Fruit fly (Drosophila melanogaster) whole organism, embryonic: ENCODE results near the gene Karybeta3.

ENCODE experiments used
- CG10366 ChIP-seq: fragments of 200-800 bp; sonication (Bioruptor generic); IDR thresholded peaks from 2 replicates; pipeline ENCODE4 v1.3.6; 2022; ENCODE audit warnings: missing biosample characterization, missing genetic modification characterization
- CG10431 ChIP-seq: fragments of 200-800 bp; sonication (Bioruptor generic); optimal IDR thresholded peaks from 3 replicates; lab custom pipeline; 2018; ENCODE audit warnings: missing biosample characterization, mild to moderate bottlenecking, missing genetic modification characterization
- CG10979 ChIP-seq: fragments of 200-800 bp; sonication (Bioruptor generic); optimal IDR thresholded peaks from 2 replicates; lab custom pipeline; 2018; ENCODE audit warnings: missing biosample characterization, mild to moderate bottlenecking, missing genetic modification characterization, moderate library complexity
- CG11560 ChIP-seq: fragments of 200-800 bp; sonication (Bioruptor generic); IDR thresholded peaks from 3 replicates; pipeline ENCODE4 v1.3.6; 2022; ENCODE audit warnings: missing biosample characterization, missing genetic modification characterization
- CG13775 ChIP-seq: fragments of 200-800 bp; sonication (Bioruptor generic); optimal IDR thresholded peaks from 3 replicates; lab custom pipeline; 2017; ENCODE audit warnings: missing biosample characterization, mild to moderate bottlenecking, missing genetic modification characterization
- CG14441 ChIP-seq: fragments of 200-800 bp; sonication (Bioruptor generic); IDR thresholded peaks from 2 replicates; pipeline ENCODE4 v1.3.6; 2022; ENCODE audit warnings: missing biosample characterization, missing genetic modification characterization
- CG15479 ChIP-seq: fragments of 200-800 bp; sonication (Bioruptor generic); optimal IDR thresholded peaks from 3 replicates; lab custom pipeline; 2019; ENCODE audit warnings: missing biosample characterization, mild to moderate bottlenecking, missing genetic modification characterization, moderate library complexity
- CG15601 ChIP-seq: fragments of 200-800 bp; sonication (Bioruptor generic); optimal IDR thresholded peaks from 3 replicates; lab custom pipeline; 2019; ENCODE audit warnings: missing biosample characterization, mild to moderate bottlenecking, missing genetic modification characterization, moderate library complexity
- CG17568 ChIP-seq: fragments of 200-800 bp; sonication (Bioruptor generic); optimal IDR thresholded peaks from 2 replicates; lab custom pipeline; 2018; ENCODE audit warnings: missing biosample characterization, mild to moderate bottlenecking, missing genetic modification characterization, moderate library complexity
- CG18262 ChIP-seq: fragments of 200-800 bp; optimal IDR thresholded peaks from 3 replicates; lab custom pipeline; 2019; ENCODE audit warnings: missing biosample characterization, mild to moderate bottlenecking, missing genetic modification characterization, moderate library complexity
- CG2889 ChIP-seq: fragments of 200-800 bp; sonication (Bioruptor generic); IDR thresholded peaks from 3 replicates; pipeline ENCODE4 v1.3.6; 2022; ENCODE audit warnings: missing biosample characterization, missing genetic modification characterization
- CG3407 ChIP-seq: fragments of 200-800 bp; sonication (Bioruptor generic); optimal IDR thresholded peaks from 2 replicates; lab custom pipeline; 2018; ENCODE audit warnings: missing biosample characterization, mild to moderate bottlenecking, missing genetic modification characterization
- CG6689 ChIP-seq: fragments of 200-800 bp; sonication (Bioruptor generic); IDR thresholded peaks from 2 replicates; pipeline ENCODE4 v1.3.6; 2022; ENCODE audit warnings: missing biosample characterization, missing genetic modification characterization
- CG7786 ChIP-seq: fragments of 200-800 bp; sonication (Bioruptor generic); optimal IDR thresholded peaks from 2 replicates; lab custom pipeline; 2016; ENCODE audit warnings: missing biosample characterization, missing genetic modification characterization
- CG8765 ChIP-seq: fragments of 200-800 bp; sonication (Bioruptor generic); IDR thresholded peaks from 2 replicates; pipeline ENCODE4 v1.3.6; 2022; ENCODE audit warnings: missing biosample characterization, missing genetic modification characterization
- CG9215 ChIP-seq: fragments of 200-800 bp; sonication (Bioruptor generic); IDR thresholded peaks from 2 replicates; pipeline ENCODE4 v1.3.6; 2022; ENCODE audit warnings: missing biosample characterization, missing genetic modification characterization
- CTCF ChIP-seq: fragments of 200-800 bp; sonication (Bioruptor generic); optimal IDR thresholded peaks from 2 replicates; lab custom pipeline; 2017; ENCODE audit warnings: missing biosample characterization, mild to moderate bottlenecking, missing genetic modification characterization, moderate library complexity
- Dbx ChIP-seq: fragments of 200-800 bp; sonication (Bioruptor generic); IDR thresholded peaks from 3 replicates; pipeline ENCODE4 v1.3.6; 2022; ENCODE audit warnings: missing biosample characterization, missing genetic modification characterization
- Dp ChIP-seq: fragments of 200-800 bp; sonication (Bioruptor generic); optimal IDR thresholded peaks from 2 replicates; lab custom pipeline; 2018; ENCODE audit warnings: missing biosample characterization, mild to moderate bottlenecking, missing genetic modification characterization, moderate library complexity
- E2f1 ChIP-seq: fragments of 200-800 bp; sonication (Bioruptor generic); IDR thresholded peaks from 2 replicates; pipeline ENCODE4 v1.3.6; 2022; ENCODE audit warnings: missing biosample characterization, missing genetic modification characterization
- Hmr ChIP-seq: fragments of 200-800 bp; sonication (Bioruptor generic); optimal IDR thresholded peaks from 3 replicates; lab custom pipeline; 2017; ENCODE audit warnings: mild to moderate bottlenecking, missing biosample characterization, missing genetic modification reagents, missing genetic modification characterization
- Hr51 ChIP-seq, 2 experiments: fragments of 200-800 bp; sonication (Bioruptor generic); optimal IDR thresholded peaks; 2 replicates in 1 of 2; 3 replicates in 1 of 2; lab custom pipeline; 2016 to 2018; ENCODE audit warnings: missing biosample characterization in 2 of 2, missing genetic modification characterization in 2 of 2, mild to moderate bottlenecking in 1 of 2, moderate library complexity in 1 of 2
- Max ChIP-seq: fragments of 200-800 bp; sonication (Bioruptor generic); optimal IDR thresholded peaks from 2 replicates; lab custom pipeline; 2016; ENCODE audit warnings: missing biosample characterization, mild to moderate bottlenecking, missing genetic modification characterization
- Myb ChIP-seq: fragments of 200-800 bp; sonication (Bioruptor generic); optimal IDR thresholded peaks from 2 replicates; lab custom pipeline; 2016; ENCODE audit warnings: missing biosample characterization, missing genetic modification characterization
- Nf-YC ChIP-seq: fragments of 200-800 bp; optimal IDR thresholded peaks from 3 replicates; lab custom pipeline; 2019; ENCODE audit warnings: missing biosample characterization, mild to moderate bottlenecking, missing genetic modification characterization, moderate library complexity
- Ravus ChIP-seq: fragments of 200-800 bp; sonication (Bioruptor generic); IDR thresholded peaks from 2 replicates; pipeline ENCODE4 v1.3.6; 2022; ENCODE audit warnings: missing biosample characterization, missing genetic modification characterization
- Sox100B ChIP-seq: fragments of 200-800 bp; sonication (Bioruptor generic); optimal IDR thresholded peaks from 3 replicates; lab custom pipeline; 2018; ENCODE audit warnings: missing biosample characterization, mild to moderate bottlenecking, missing genetic modification characterization
- bab2 ChIP-seq: fragments of 200-800 bp; sonication (Bioruptor generic); optimal IDR thresholded peaks from 2 replicates; lab custom pipeline; 2016; ENCODE audit warnings: missing biosample characterization, missing genetic modification characterization
- chinmo ChIP-seq: fragments of 200-800 bp; sonication (Bioruptor generic); IDR thresholded peaks from 4 replicates; pipeline ENCODE4 v1.3.6; 2022; ENCODE audit warnings: missing biosample characterization, missing genetic modification characterization; ENCODE audit not compliant: partially characterized antibody
- chm ChIP-seq: fragments of 200-800 bp; sonication (Bioruptor generic); IDR thresholded peaks from 2 replicates; pipeline ENCODE4 v1.3.6; 2022; ENCODE audit warnings: missing biosample characterization, missing genetic modification characterization
- croc ChIP-seq: fragments of 200-800 bp; sonication (Bioruptor generic); conservative IDR thresholded peaks from 3 replicates; pipeline ENCODE4 v1.3.6; 2022; ENCODE audit warnings: missing biosample characterization, missing genetic modification characterization
- dysf ChIP-seq: fragments of 200-800 bp; sonication (Bioruptor generic); IDR thresholded peaks from 3 replicates; pipeline ENCODE4 v1.3.6; 2022; ENCODE audit warnings: missing biosample characterization, missing genetic modification characterization
- en ChIP-seq: fragments of 200-800 bp; sonication (Bioruptor generic); optimal IDR thresholded peaks from 2 replicates; lab custom pipeline; 2016; ENCODE audit warnings: missing biosample characterization, missing genetic modification characterization
- eyg ChIP-seq: fragments of 200-800 bp; sonication (Bioruptor generic); optimal IDR thresholded peaks from 3 replicates; lab custom pipeline; 2016; ENCODE audit warnings: missing biosample characterization, missing genetic modification characterization
- fd3F ChIP-seq: fragments of 200-800 bp; sonication (Bioruptor generic); optimal IDR thresholded peaks from 2 replicates; lab custom pipeline; 2018; ENCODE audit warnings: missing biosample characterization, mild to moderate bottlenecking, missing genetic modification characterization, moderate library complexity
- gsb ChIP-seq: fragments of 200-800 bp; sonication (Bioruptor generic); IDR thresholded peaks from 2 replicates; pipeline ENCODE4 v1.3.6; 2022; ENCODE audit warnings: missing biosample characterization, missing genetic modification characterization
- ind ChIP-seq: fragments of 200-800 bp; sonication (Bioruptor generic); optimal IDR thresholded peaks from 3 replicates; lab custom pipeline; 2016; ENCODE audit warnings: missing biosample characterization, missing genetic modification characterization
- lov ChIP-seq, 2 experiments: fragments of 200-800 bp in 1 of 2; fragments of >200 bp in 1 of 2; sonication (Bioruptor generic) in 1 of 2; IDR thresholded peaks in 1 of 2; optimal IDR thresholded peaks in 1 of 2; 2 replicates in 1 of 2; 3 replicates in 1 of 2; pipeline versions ENCODE4 v1.3.6 to Lab custom; 2017 to 2022; ENCODE audit warnings: missing biosample characterization in 1 of 2, missing genetic modification characterization in 1 of 2
- nerfin-1 ChIP-seq: fragments of 200-800 bp; sonication (Bioruptor generic); optimal IDR thresholded peaks from 3 replicates; lab custom pipeline; 2019; ENCODE audit warnings: missing biosample characterization, mild to moderate bottlenecking, missing genetic modification characterization, moderate library complexity
- otp ChIP-seq: fragments of 200-800 bp; sonication (Bioruptor generic); IDR thresholded peaks from 3 replicates; pipeline ENCODE4, ENCODE4 v1.3.6; 2022; ENCODE audit warnings: missing biosample characterization, missing genetic modification characterization
- sc ChIP-seq, 3 experiments: fragments of >200 bp in 2 of 3; fragments of 200-800 bp in 1 of 3; sonication (Bioruptor generic) in 1 of 3; optimal IDR thresholded peaks; 2 replicates in 2 of 3; 3 replicates in 1 of 3; lab custom pipeline; 2017; ENCODE audit warnings: mild to moderate bottlenecking in 1 of 3, missing biosample characterization in 1 of 3, missing genetic modification characterization in 1 of 3, missing genetic modification reagents in 1 of 3
- sd ChIP-seq: fragments of 200-800 bp; sonication (Bioruptor generic); optimal IDR thresholded peaks from 3 replicates; lab custom pipeline; 2018; ENCODE audit warnings: missing biosample characterization, mild to moderate bottlenecking, missing genetic modification characterization, moderate library complexity
- slou ChIP-seq: fragments of 200-800 bp; sonication (Bioruptor generic); optimal IDR thresholded peaks from 3 replicates; lab custom pipeline; 2016; ENCODE audit warnings: missing biosample characterization, missing genetic modification characterization
- sob ChIP-seq: fragments of 200-800 bp; sonication (Bioruptor generic); IDR thresholded peaks from 2 replicates; pipeline ENCODE4 v1.3.6; 2022; ENCODE audit warnings: missing biosample characterization, missing genetic modification characterization
- ssp ChIP-seq: fragments of 200-800 bp; sonication (Bioruptor generic); IDR thresholded peaks from 2 replicates; pipeline ENCODE4 v1.3.6; 2022; ENCODE audit warnings: missing biosample characterization, missing genetic modification characterization
- tll ChIP-seq, 2 experiments: fragments of 200-800 bp in 1 of 2; fragments of >200 bp in 1 of 2; sonication (Bioruptor generic) in 1 of 2; optimal IDR thresholded peaks; 2 replicates each; lab custom pipeline; 2017 to 2019; ENCODE audit warnings: missing biosample characterization in 2 of 2, missing genetic modification characterization in 2 of 2, mild to moderate bottlenecking in 1 of 2, moderate library complexity in 1 of 2
- tx ChIP-seq: fragments of 200-800 bp; sonication (Bioruptor generic); optimal IDR thresholded peaks from 2 replicates; lab custom pipeline; 2016; ENCODE audit warnings: missing biosample characterization, missing genetic modification characterization
- unc-4 ChIP-seq: fragments of 200-800 bp; sonication (Bioruptor generic); IDR thresholded peaks from 2 replicates; pipeline ENCODE4 v1.3.6; 2022; ENCODE audit warnings: missing biosample characterization, missing genetic modification characterization; ENCODE audit not compliant: partially characterized antibody

Gene Karybeta3

DNA sequence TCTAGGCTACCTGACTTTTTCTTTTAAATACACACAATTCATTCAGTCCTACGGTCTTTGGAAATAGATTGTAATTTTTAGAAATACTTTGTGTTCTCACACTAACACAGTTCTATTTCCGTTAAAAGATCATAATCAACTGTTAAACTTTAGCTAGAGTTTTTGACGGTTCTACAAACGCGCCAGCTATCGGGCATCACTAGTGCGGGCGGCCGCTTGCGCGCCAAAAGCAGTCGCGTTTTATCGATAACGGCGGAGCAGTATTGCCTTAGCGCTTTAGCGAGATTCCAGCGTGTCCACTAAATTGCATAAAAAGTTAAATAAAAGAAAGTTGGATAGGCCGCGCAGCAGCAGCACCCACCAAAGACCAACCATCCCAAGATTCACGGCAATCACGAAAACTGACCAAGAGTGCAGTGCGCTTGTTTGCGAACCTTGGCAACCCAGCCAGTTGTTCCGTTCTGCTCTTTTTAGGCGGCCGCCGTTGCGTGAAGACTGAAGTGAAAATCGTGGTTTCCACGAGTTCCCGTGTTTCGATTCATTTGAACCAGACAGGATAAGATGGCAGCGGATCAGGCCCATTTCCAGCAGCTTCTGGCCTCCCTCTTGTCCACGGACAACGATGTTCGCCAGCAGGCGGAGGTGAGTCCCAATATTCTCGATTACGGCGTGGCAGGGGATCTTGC lies at the start of gene Karybeta3 (continued):
- peak; percentile 25 for TF ChIP-seq CG10431 (GFP tag; lab: Kevin White, UChicago)
- TF ChIP-seq CG9215 (GFP tag; lab: Robert Waterston, UW): peak; percentile 61
- peak; percentile 80; the same call in 2 of the 3 replicates for TF ChIP-seq Dbx (GFP tag; lab: Robert Waterston, UW)
- no peak; the same call in 1 of the 2 replicates for TF ChIP-seq Ravus (GFP tag; lab: Robert Waterston, UW)
- TF ChIP-seq sd (tag; lab: Kevin White, UChicago): peak; percentile 50
- TF ChIP-seq Max (GFP tag; lab: Kevin White, UChicago): peak; percentile 62
- TF ChIP-seq CG7786 (GFP tag; lab: Kevin White, UChicago): peak; percentile 77
- peak; percentile 70; the same call in 1 of the 3 replicates for TF ChIP-seq CG2889 (GFP tag; lab: Robert Waterston, UW)
- TF ChIP-seq CG15601 (tag; lab: Kevin White, UChicago): peak; percentile 46
- peak; percentile 47 for TF ChIP-seq CG3407 (GFP tag; lab: Kevin White, UChicago)
- peak; percentile 73 for TF ChIP-seq CG6689 (GFP tag; lab: Robert Waterston, UW)
- peak; percentile 83 for TF ChIP-seq sob (GFP tag; lab: Robert Waterston, UW)
- TF ChIP-seq CG13775: peak; percentile 85
- TF ChIP-seq Myb: peak; percentile 84
- TF ChIP-seq dysf (GFP tag; lab: Robert Waterston, UW): peak; percentile 78
- TF ChIP-seq CTCF: peak; percentile 74
- peak; percentile 54 for TF ChIP-seq Nf-YC (tag; lab: Kevin White, UChicago)
- peak; percentile 72 for TF ChIP-seq tx
- no peak for TF ChIP-seq sc (optimal IDR thresholded peaks at IDR 0.05; lab: Kevin White, UChicago)
- peak; percentile 23 for TF ChIP-seq sc (GFP tag; optimal IDR thresholded peaks at IDR 0.05; lab: Kevin White, UChicago)
- no peak for TF ChIP-seq tll (GFP tag; optimal IDR thresholded peaks at IDR 0.05; lab: Kevin White, UChicago)
- TF ChIP-seq CG18262 (tag; lab: Kevin White, UChicago): peak; percentile 42
- no peak for TF ChIP-seq lov (optimal IDR thresholded peaks at IDR 0.05; lab: Kevin White, UChicago)
- TF ChIP-seq lov (GFP tag; IDR thresholded peaks at IDR 0.05; lab: Robert Waterston, UW): no peak
- TF ChIP-seq otp (GFP tag; lab: Robert Waterston, UW): peak; percentile 55; the same call in 2 of the 3 replicates
- peak; percentile 61 for TF ChIP-seq en
- TF ChIP-seq nerfin-1 (tag; lab: Kevin White, UChicago): peak; percentile 41
- TF ChIP-seq chinmo (GFP tag; lab: Robert Waterston, UW): peak; percentile 58; the same call in 1 of the 4 replicates
- peak; percentile 35; the same call in 1 of the 2 replicates for TF ChIP-seq CG8765 (GFP tag; lab: Robert Waterston, UW)
- TF ChIP-seq CG11560 (tag; lab: Robert Waterston, UW): peak; percentile 46; the same call in 1 of the 3 replicates
- TF ChIP-seq ind (GFP tag; lab: Kevin White, UChicago): peak; percentile 80
- peak; percentile 68 for TF ChIP-seq CG10366 (GFP tag; lab: Robert Waterston, UW)
- peak; percentile 10 for TF ChIP-seq slou (GFP tag; lab: Kevin White, UChicago)
- peak; percentile 68 for TF ChIP-seq ssp (GFP tag; lab: Robert Waterston, UW)
- TF ChIP-seq Sox100B (GFP tag; lab: Kevin White, UChicago): peak; percentile 21
- TF ChIP-seq bab2: peak; percentile 82
- TF ChIP-seq unc-4 (GFP tag; lab: Robert Waterston, UW): peak; percentile 39
- TF ChIP-seq Hr51 (GFP tag; optimal IDR thresholded peaks at IDR 0.05; lab: Kevin White, UChicago): peak in 1 of 2 experiments; percentile 52
- peak; percentile 77 for TF ChIP-seq CG14441
- TF ChIP-seq CG15479: no peak
- TF ChIP-seq Dp (GFP tag; lab: Kevin White, UChicago): peak; percentile 91
- TF ChIP-seq CG17568 (GFP tag; lab: Kevin White, UChicago): no peak
- TF ChIP-seq croc (GFP tag; lab: Robert Waterston, UW): 0 out of 3 replicates have a peak, but pooled peaks have one; percentile 24
- TF ChIP-seq eyg (GFP tag; lab: Kevin White, UChicago): peak; percentile 70
- TF ChIP-seq fd3F (GFP tag; lab: Kevin White, UChicago): peak; percentile 18
- peak; percentile 53; the same call in 1 of the 2 replicates for TF ChIP-seq gsb (GFP tag; lab: Robert Waterston, UW)
- peak; percentile 60; the same call in 1 of the 2 replicates for TF ChIP-seq chm (GFP tag; lab: Robert Waterston, UW)
- TF ChIP-seq Hmr (GFP tag; lab: Kevin White, UChicago): peak; percentile 82
- TF ChIP-seq E2f1 (GFP tag; lab: Robert Waterston, UW): peak; percentile 94
- TF ChIP-seq CG10979 (tag; lab: Kevin White, UChicago): peak; percentile 54
